Fruit fly (Drosophila melanogaster) whole organism, pupa: Measurements from ENCODE around the gene Pak3.

Source experiments
- CG17806 ChIP-seq: fragments of 200-800 bp; sonication (Bioruptor generic); optimal IDR thresholded peaks from 2 replicates; lab custom pipeline; 2018; ENCODE audit warnings: missing biosample characterization, mild to moderate bottlenecking, missing genetic modification characterization, moderate library complexity
- CG4496 ChIP-seq: fragments of 200-800 bp; sonication (Bioruptor generic); IDR thresholded peaks from 3 replicates; pipeline ENCODE4 v1.3.6; 2022; ENCODE audit warnings: missing biosample characterization, missing genetic modification characterization
- CG8159 ChIP-seq: fragments of 200-800 bp; sonication (Bioruptor generic); optimal IDR thresholded peaks from 3 replicates; lab custom pipeline; 2018; ENCODE audit warnings: missing biosample characterization, mild to moderate bottlenecking, missing genetic modification characterization, moderate library complexity
- CG8301 ChIP-seq: fragments of 200-800 bp; sonication (Bioruptor generic); optimal IDR thresholded peaks from 2 replicates; lab custom pipeline; 2018; ENCODE audit warnings: missing biosample characterization, mild to moderate bottlenecking, missing genetic modification characterization
- EcR ChIP-seq: fragments of 200-800 bp; sonication (Bioruptor generic); optimal IDR thresholded peaks from 3 replicates; lab custom pipeline; 2019; ENCODE audit warnings: missing biosample characterization, missing genetic modification characterization, mild to moderate bottlenecking, moderate library complexity, missing genetic modification reagents
- Ets98B ChIP-seq: fragments of 200-800 bp; sonication (Bioruptor generic); IDR thresholded peaks from 2 replicates; pipeline ENCODE4 v1.3.6; 2022; ENCODE audit warnings: missing biosample characterization, missing genetic modification characterization
- Pif1B ChIP-seq: fragments of 200-800 bp; sonication (Bioruptor generic); optimal IDR thresholded peaks from 3 replicates; lab custom pipeline; 2016; ENCODE audit warnings: missing biosample characterization, missing genetic modification characterization
- gl ChIP-seq: fragments of 200-800 bp; sonication (Bioruptor generic); optimal IDR thresholded peaks from 2 replicates; lab custom pipeline; 2018; ENCODE audit warnings: missing biosample characterization, mild to moderate bottlenecking, missing genetic modification characterization

DNA sequence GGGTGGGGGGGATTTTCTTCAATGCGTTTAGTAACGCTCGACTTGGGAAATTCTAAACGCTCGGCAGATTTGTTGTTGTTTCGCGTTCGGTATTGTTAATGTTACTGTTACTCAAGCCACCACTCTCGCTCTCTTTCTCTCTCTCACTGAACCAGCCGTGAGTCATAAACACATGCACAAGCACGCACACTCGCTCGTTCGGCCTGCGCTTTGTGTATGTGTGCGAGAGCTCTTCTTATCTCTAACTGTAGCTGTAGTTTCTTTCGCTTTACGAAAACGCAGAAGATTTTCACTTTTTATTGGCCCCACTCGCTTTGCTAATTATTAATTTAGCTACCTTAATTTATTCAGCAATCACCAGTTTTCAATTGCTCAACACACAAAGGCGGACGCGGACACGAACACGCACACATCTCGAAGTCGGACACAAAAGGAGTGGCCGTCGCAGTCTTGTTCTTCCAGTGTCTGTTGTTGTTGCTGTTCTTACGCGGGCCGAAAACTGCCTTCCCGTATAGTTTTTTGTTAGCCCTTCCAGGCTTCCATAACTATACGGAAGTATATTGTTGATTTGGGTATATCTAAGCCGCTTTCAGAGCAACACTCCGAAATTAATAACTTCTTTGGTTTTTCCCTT lies 550 bp downstream of the Pak3 start:
- TF ChIP-seq CG17806 (tag; lab: Kevin White, UChicago) (no peak), Pif1B (GFP tag; lab: Kevin White, UChicago) (no peak), Ets98B (GFP tag; lab: Robert Waterston, UW) (no peak; the same call in 1 of the 2 replicates), CG8301 (tag; lab: Kevin White, UChicago) (no peak), CG4496 (GFP tag; lab: Robert Waterston, UW) (peak; percentile 22; the same call in 1 of the 3 replicates), gl (tag; lab: Kevin White, UChicago) (no peak), CG8159 (tag; lab: Kevin White, UChicago) (no peak), EcR (GFP tag; lab: Kevin White, UChicago) (peak; percentile 32)
